Worm (Caenorhabditis elegans) whole organism, L1 larva: ENCODE measurements around the gene M02F4.1.

Experiments
- C04F5.9 ChIP-seq: sonication (generic microtip); optimal IDR thresholded peaks from 2 replicates; lab custom pipeline; 2016; ENCODE audit warnings: missing genetic modification characterization, missing compliant biosample characterization
- C16A3.4 ChIP-seq: fragments of 150-350 bp; optimal IDR thresholded peaks from 2 replicates; lab custom pipeline; 2014; ENCODE audit warnings: missing biosample characterization, missing genetic modification characterization
- F16B12.6 ChIP-seq: fragments of 150-350 bp; optimal IDR thresholded peaks from 2 replicates; lab custom pipeline; 2014; ENCODE audit warnings: missing biosample characterization, missing genetic modification characterization
- aha-1 ChIP-seq: fragments of 150-350 bp; optimal IDR thresholded peaks from 2 replicates; lab custom pipeline; 2014; ENCODE audit warnings: missing biosample characterization, missing genetic modification characterization
- aly-2 ChIP-seq: fragments of 150-350 bp; optimal IDR thresholded peaks from 2 replicates; lab custom pipeline; 2014; ENCODE audit warnings: missing biosample characterization, missing genetic modification characterization
- blmp-1 ChIP-seq: fragments of 150-350 bp; optimal IDR thresholded peaks from 2 replicates; lab custom pipeline; 2014; ENCODE audit warnings: missing biosample characterization, missing genetic modification characterization
- ceh-8 ChIP-seq: fragments of 200-800 bp; sonication (Bioruptor generic); optimal IDR thresholded peaks from 2 replicates; lab custom pipeline; 2018; ENCODE audit warnings: mild to moderate bottlenecking, missing genetic modification characterization, moderate library complexity, missing compliant biosample characterization
- ceh-88 ChIP-seq: fragments of 200-800 bp; sonication (Bioruptor generic); IDR thresholded peaks from 2 replicates; pipeline ENCODE4 v1.3.6; 2022; ENCODE audit warnings: missing genetic modification characterization, missing compliant biosample characterization
- ceh-90 ChIP-seq: sonication (generic microtip); optimal IDR thresholded peaks from 2 replicates; lab custom pipeline; 2016; ENCODE audit warnings: missing genetic modification characterization, missing compliant biosample characterization
- ces-1 ChIP-seq: fragments of 150-350 bp; optimal IDR thresholded peaks from 2 replicates; lab custom pipeline; 2014; ENCODE audit warnings: missing biosample characterization, missing genetic modification reagents, missing genetic modification characterization
- dpl-1 ChIP-seq, 3 experiments: fragments of 150-350 bp in 2 of 3; sonication (generic microtip) in 1 of 3; optimal IDR thresholded peaks; 2 replicates each; lab custom pipeline; 2014 to 2017; ENCODE audit warnings: missing biosample characterization in 3 of 3, missing genetic modification characterization in 3 of 3, missing genetic modification reagents in 3 of 3
- dsc-1 ChIP-seq: sonication (generic microtip); optimal IDR thresholded peaks from 2 replicates; lab custom pipeline; 2016; ENCODE audit warnings: mild to moderate bottlenecking, missing genetic modification characterization, missing compliant biosample characterization
- efl-1 ChIP-seq, 4 experiments: fragments of 150-350 bp; optimal IDR thresholded peaks in 3 of 4; peaks in 1 of 4; 1 replicate in 1 of 4; 2 replicates in 3 of 4; lab custom pipeline; 2014; ENCODE audit warnings: missing biosample characterization in 2 of 4, missing genetic modification characterization in 2 of 4, missing genetic modification reagents in 2 of 4
- efl-3 ChIP-seq: fragments of 200-800 bp; sonication (Bioruptor generic); optimal IDR thresholded peaks from 2 replicates; lab custom pipeline; 2018; ENCODE audit warnings: mild to moderate bottlenecking, missing genetic modification characterization, missing compliant biosample characterization
- egl-27 ChIP-seq, 2 experiments: fragments of 150-350 bp in 1 of 2; sonication (generic microtip); optimal IDR thresholded peaks; 3 replicates each; lab custom pipeline; 2017 to 2018; ENCODE audit warnings: missing biosample characterization in 2 of 2, missing genetic modification characterization in 2 of 2, missing genetic modification reagents in 2 of 2
- elt-2 ChIP-seq: sonication (generic microtip); optimal IDR thresholded peaks from 2 replicates; lab custom pipeline; 2016; ENCODE audit warnings: missing genetic modification characterization, mild to moderate bottlenecking, inconsistent platforms, missing compliant biosample characterization, missing genetic modification reagents
- elt-3 ChIP-seq, 6 experiments: fragments of 150-350 bp in 1 of 6; sonication (generic microtip); optimal IDR thresholded peaks; 2 replicates each; lab custom pipeline; 2017 to 2018; ENCODE audit warnings: missing biosample characterization in 6 of 6, missing genetic modification characterization in 6 of 6, inconsistent platforms in 1 of 6
- ets-5 ChIP-seq: fragments of 200-800 bp; sonication (Bioruptor generic); IDR thresholded peaks from 2 replicates; pipeline ENCODE4 v1.3.6; 2022; ENCODE audit warnings: missing genetic modification characterization, missing compliant biosample characterization
- fos-1 ChIP-seq: fragments of 150-350 bp; optimal IDR thresholded peaks from 2 replicates; lab custom pipeline; 2014; ENCODE audit warnings: missing biosample characterization, missing genetic modification characterization
- grh-1 ChIP-seq: fragments of 200-800 bp; sonication (Bioruptor generic); IDR thresholded peaks from 2 replicates; pipeline ENCODE4 v1.3.6; 2022; ENCODE audit warnings: missing genetic modification reagents, missing genetic modification characterization, missing compliant biosample characterization
- hlh-4 ChIP-seq: sonication (generic microtip); optimal IDR thresholded peaks from 2 replicates; lab custom pipeline; 2016; ENCODE audit warnings: mild to moderate bottlenecking, missing genetic modification characterization, missing compliant biosample characterization
- irx-1 ChIP-seq: sonication (generic microtip); optimal IDR thresholded peaks from 2 replicates; lab custom pipeline; 2016; ENCODE audit warnings: missing genetic modification characterization, missing compliant biosample characterization
- isw-1 ChIP-seq: fragments of 200-800 bp; sonication (Bioruptor generic); IDR thresholded peaks from 2 replicates; pipeline ENCODE4 v1.3.6; 2022; ENCODE audit warnings: missing genetic modification characterization, missing compliant biosample characterization
- lin-13 ChIP-seq: fragments of 150-350 bp; optimal IDR thresholded peaks from 2 replicates; lab custom pipeline; 2014; ENCODE audit warnings: missing biosample characterization, missing genetic modification reagents, missing genetic modification characterization
- lin-14 ChIP-seq: fragments of 200-800 bp; sonication (Bioruptor generic); optimal IDR thresholded peaks from 2 replicates; lab custom pipeline; 2018; ENCODE audit warnings: mild to moderate bottlenecking, missing genetic modification characterization, moderate library complexity, missing compliant biosample characterization
- lin-35 ChIP-seq, 2 experiments: fragments of 150-350 bp; optimal IDR thresholded peaks; 2 replicates each; lab custom pipeline; 2014; ENCODE audit warnings: missing biosample characterization in 2 of 2, missing genetic modification characterization in 2 of 2, missing genetic modification reagents in 2 of 2
- lir-3 ChIP-seq: sonication (generic microtip); optimal IDR thresholded peaks from 2 replicates; lab custom pipeline; 2016; ENCODE audit warnings: mild to moderate bottlenecking, missing genetic modification characterization, moderate library complexity, missing compliant biosample characterization; ENCODE audit not compliant: poor library complexity
- lsy-2 ChIP-seq, 2 experiments: fragments of 150-350 bp; optimal IDR thresholded peaks; 2 replicates each; lab custom pipeline; 2014; ENCODE audit warnings: missing biosample characterization in 2 of 2, missing genetic modification characterization in 2 of 2
- mef-2 ChIP-seq: fragments of 150-350 bp; optimal IDR thresholded peaks from 2 replicates; lab custom pipeline; 2014; ENCODE audit warnings: missing biosample characterization, missing genetic modification characterization
- mep-1 ChIP-seq: fragments of 150-350 bp; optimal IDR thresholded peaks from 2 replicates; lab custom pipeline; 2014; ENCODE audit warnings: missing biosample characterization, missing genetic modification characterization
- nhr-11 ChIP-seq: fragments of 150-350 bp; optimal IDR thresholded peaks from 2 replicates; lab custom pipeline; 2014; ENCODE audit warnings: missing biosample characterization, missing genetic modification characterization
- nhr-12 ChIP-seq: sonication (generic microtip); optimal IDR thresholded peaks from 2 replicates; lab custom pipeline; 2017; ENCODE audit warnings: missing biosample characterization, missing genetic modification characterization
- nhr-237 ChIP-seq: fragments of 150-350 bp; optimal IDR thresholded peaks from 2 replicates; lab custom pipeline; 2014; ENCODE audit warnings: missing biosample characterization, missing genetic modification characterization
- nhr-28 ChIP-seq: fragments of 150-350 bp; optimal IDR thresholded peaks from 2 replicates; lab custom pipeline; 2014; ENCODE audit warnings: missing biosample characterization, missing genetic modification characterization
- nhr-47 ChIP-seq: sonication (generic microtip); optimal IDR thresholded peaks from 2 replicates; lab custom pipeline; 2016; ENCODE audit warnings: mild to moderate bottlenecking, missing genetic modification characterization, moderate library complexity, missing compliant biosample characterization
- nhr-76 ChIP-seq: sonication (generic microtip); optimal IDR thresholded peaks from 2 replicates; lab custom pipeline; 2017; ENCODE audit warnings: missing biosample characterization, missing genetic modification characterization
- nhr-84 ChIP-seq: sonication (generic microtip); optimal IDR thresholded peaks from 2 replicates; lab custom pipeline; 2017; ENCODE audit warnings: missing biosample characterization, missing genetic modification characterization
- nhr-85 ChIP-seq: sonication (generic microtip); peaks from one replicate; lab custom pipeline; 2016; ENCODE audit warnings: missing genetic modification characterization, inconsistent platforms, missing compliant biosample characterization
- pag-3 ChIP-seq: sonication (generic microtip); optimal IDR thresholded peaks from 2 replicates; lab custom pipeline; 2017; ENCODE audit warnings: missing genetic modification characterization, mild to moderate bottlenecking, missing compliant biosample characterization, antibody characterized with exemption, borderline replicate concordance; ENCODE audit not compliant: insufficient read depth
- pax-3 ChIP-seq: fragments of 200-800 bp; sonication (Bioruptor generic); optimal IDR thresholded peaks from 2 replicates; lab custom pipeline; 2018; ENCODE audit warnings: mild to moderate bottlenecking, missing genetic modification characterization, moderate library complexity, missing compliant biosample characterization
- rnt-1 ChIP-seq: sonication (generic microtip); optimal IDR thresholded peaks from 2 replicates; lab custom pipeline; 2016; ENCODE audit warnings: mild to moderate bottlenecking, missing genetic modification characterization, moderate library complexity, missing compliant biosample characterization
- skn-1 ChIP-seq: fragments of 150-350 bp; optimal IDR thresholded peaks from 2 replicates; lab custom pipeline; 2014; ENCODE audit warnings: missing biosample characterization, missing genetic modification characterization
- snu-23 ChIP-seq: sonication (generic microtip); optimal IDR thresholded peaks from 2 replicates; lab custom pipeline; 2016; ENCODE audit warnings: missing genetic modification characterization, missing compliant biosample characterization
- sox-4 ChIP-seq: sonication (generic microtip); optimal IDR thresholded peaks from 2 replicates; lab custom pipeline; 2016; ENCODE audit warnings: missing genetic modification characterization, missing compliant biosample characterization
- sptf-1 ChIP-seq: fragments of 150-350 bp; optimal IDR thresholded peaks from 2 replicates; lab custom pipeline; 2014; ENCODE audit warnings: missing biosample characterization, missing genetic modification characterization
- sup-37 ChIP-seq: fragments of 200-800 bp; sonication (Bioruptor generic); optimal IDR thresholded peaks from 2 replicates; lab custom pipeline; 2018; ENCODE audit warnings: mild to moderate bottlenecking, missing genetic modification characterization, missing compliant biosample characterization
- tbx-2 ChIP-seq: sonication (generic microtip); optimal IDR thresholded peaks from 2 replicates; lab custom pipeline; 2016; ENCODE audit warnings: missing genetic modification characterization, missing compliant biosample characterization
- tlp-1 ChIP-seq: fragments of 150-350 bp; optimal IDR thresholded peaks from 2 replicates; lab custom pipeline; 2014; ENCODE audit warnings: missing biosample characterization, missing genetic modification characterization
- unc-30 ChIP-seq: sonication (generic microtip); optimal IDR thresholded peaks from 2 replicates; lab custom pipeline; 2017; ENCODE audit warnings: missing biosample characterization, missing genetic modification characterization
- unc-98 ChIP-seq: fragments of 200-800 bp; sonication (Bioruptor generic); IDR thresholded peaks from 2 replicates; pipeline ENCODE4 v1.3.6; 2022; ENCODE audit warnings: missing genetic modification characterization, missing compliant biosample characterization
- vab-15 ChIP-seq: sonication (generic microtip); optimal IDR thresholded peaks from 2 replicates; lab custom pipeline; 2017; ENCODE audit warnings: missing genotype, mild to moderate bottlenecking, missing genetic modification characterization, missing compliant biosample characterization
- xbp-1 ChIP-seq: sonication (generic microtip); optimal IDR thresholded peaks from 2 replicates; lab custom pipeline; 2016; ENCODE audit warnings: missing genetic modification characterization, missing compliant biosample characterization
- ztf-11 ChIP-seq, 2 experiments: sonication (generic microtip); optimal IDR thresholded peaks; 2 replicates each; lab custom pipeline; 2016 to 2017; ENCODE audit warnings: missing genetic modification characterization in 2 of 2, missing biosample characterization in 1 of 2, missing compliant biosample characterization in 1 of 2

Gene M02F4.1

DNA sequence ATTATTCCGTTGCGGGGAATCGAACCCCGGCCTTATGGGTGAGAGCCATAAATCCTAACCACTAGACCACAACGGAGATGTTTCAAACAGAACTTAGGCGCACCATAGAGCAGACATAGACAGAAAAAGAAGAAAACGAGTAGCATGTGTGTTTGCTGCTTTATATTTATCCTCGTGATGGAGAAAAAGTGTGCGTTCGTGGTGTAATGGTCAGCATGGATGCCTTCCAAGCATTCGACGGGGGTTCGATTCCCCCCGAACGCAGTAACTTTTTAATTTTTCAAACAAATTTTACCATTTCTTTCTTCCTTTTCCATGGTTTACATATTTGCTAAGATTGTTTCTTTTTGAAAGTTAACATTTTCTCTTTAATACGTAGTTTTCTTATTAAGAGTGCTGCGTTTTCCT is 7.0 kb upstream of the M02F4.1 start (continued):
- peak; percentile 93 for TF ChIP-seq ceh-88 (GFP tag; lab: Robert Waterston, UW)
- peak; percentile 81 for TF ChIP-seq pax-3 (tag; lab: Kevin White, UChicago)
- peak; percentile 88 for TF ChIP-seq fos-1 (tag; lab: Kevin White, UChicago)
- peak; percentile 98 for TF ChIP-seq dsc-1
- TF ChIP-seq lin-35 (GFP tag; optimal IDR thresholded peaks at IDR 0.05; lab: Kevin White, UChicago), result peak; percentile 64 to 84
- peak; percentile 55 for TF ChIP-seq nhr-28 (tag; lab: Kevin White, UChicago)
- peak; percentile 52 for TF ChIP-seq efl-3 (GFP tag; lab: Kevin White, UChicago)
- TF ChIP-seq pag-3 (tag; lab: Kevin White, UChicago), result no peak
- TF ChIP-seq rnt-1 (tag; lab: Kevin White, UChicago), result peak; percentile 90
- no peak for TF ChIP-seq unc-30 (tag; lab: Kevin White, UChicago)
- TF ChIP-seq nhr-84, result no peak
- TF ChIP-seq elt-2 (tag; lab: Kevin White, UChicago), result peak; percentile 84
- TF ChIP-seq nhr-11 (tag; lab: Kevin White, UChicago), result peak; percentile 64
- peak; percentile 41 for TF ChIP-seq mef-2 (tag; lab: Kevin White, UChicago)
- TF ChIP-seq nhr-76 (tag; lab: Kevin White, UChicago), result peak; percentile 72
- peak; percentile 10 to 49 (median 46) for TF ChIP-seq dpl-1 (GFP tag; optimal IDR thresholded peaks at IDR 0.05; lab: Kevin White, UChicago)
- TF ChIP-seq nhr-85 (tag; lab: Kevin White, UChicago), result peak; percentile 92
- TF ChIP-seq grh-1 (GFP tag; lab: Robert Waterston, UW), result peak; percentile 83
- TF ChIP-seq nhr-237 (tag; lab: Kevin White, UChicago), result peak; percentile 31
- TF ChIP-seq ets-5 (GFP tag; lab: Robert Waterston, UW), result no peak
- TF ChIP-seq snu-23 (GFP tag; lab: Kevin White, UChicago), result peak; percentile 98
- TF ChIP-seq vab-15 (tag; lab: Kevin White, UChicago), result no peak
- TF ChIP-seq C04F5.9 (tag; lab: Kevin White, UChicago), result peak; percentile 59
- TF ChIP-seq ceh-8, result peak; percentile 96
- TF ChIP-seq irx-1, result peak; percentile 92
- TF ChIP-seq lir-3, result peak; percentile 88
- peak; percentile 82 to 84 for TF ChIP-seq lsy-2 (tag; optimal IDR thresholded peaks at IDR 0.05; lab: Kevin White, UChicago)
- peak; percentile 27 to 72 for TF ChIP-seq egl-27 (tag; optimal IDR thresholded peaks at IDR 0.05; lab: Kevin White, UChicago)
- no peak for TF ChIP-seq blmp-1 (tag; lab: Kevin White, UChicago)
- TF ChIP-seq xbp-1 (tag; lab: Kevin White, UChicago), result peak; percentile 91
- TF ChIP-seq sup-37 (GFP tag; lab: Kevin White, UChicago), result peak; percentile 68
- TF ChIP-seq hlh-4 (tag; lab: Kevin White, UChicago), result no peak
- TF ChIP-seq mep-1 (tag; lab: Kevin White, UChicago), result peak; percentile 86
- peak; percentile 69; the same call in 1 of the 2 replicates for TF ChIP-seq unc-98 (GFP tag; lab: Robert Waterston, UW)
- peak; percentile 90 for TF ChIP-seq C16A3.4 (tag; lab: Kevin White, UChicago)
- no peak for TF ChIP-seq tlp-1 (tag; lab: Kevin White, UChicago)
- TF ChIP-seq lin-14 (GFP tag; lab: Kevin White, UChicago), result peak; percentile 92
- no peak for TF ChIP-seq F16B12.6 (tag; lab: Kevin White, UChicago)
- no peak for TF ChIP-seq sptf-1 (tag; lab: Kevin White, UChicago)
- peak; percentile 96 for TF ChIP-seq aly-2 (tag; lab: Kevin White, UChicago)
- TF ChIP-seq efl-1 (optimal IDR thresholded peaks at IDR 0.05; lab: Kevin White, UChicago), result peak; percentile 53 to 59
- TF ChIP-seq efl-1 (GFP tag; optimal IDR thresholded peaks at IDR 0.05 in 1 of 2; lab: Kevin White, UChicago), result peak; percentile 19 to 95
- TF ChIP-seq elt-3 (tag; optimal IDR thresholded peaks at IDR 0.05; lab: Kevin White, UChicago), result peak in 3 of 6 experiments; percentile 14 to 94 (median 51)
- TF ChIP-seq skn-1 (tag; lab: Kevin White, UChicago), result peak; percentile 79
- TF ChIP-seq ces-1 (GFP tag; lab: Kevin White, UChicago), result no peak
- TF ChIP-seq aha-1 (tag; lab: Kevin White, UChicago), result no peak
- peak; percentile 74 for TF ChIP-seq isw-1 (GFP tag; lab: Robert Waterston, UW)
- TF ChIP-seq sox-4 (tag; lab: Kevin White, UChicago), result peak; percentile 87
- peak; percentile 64 to 76 for TF ChIP-seq ztf-11 (tag; optimal IDR thresholded peaks at IDR 0.05; lab: Kevin White, UChicago)
- peak; percentile 92 for TF ChIP-seq tbx-2 (tag; lab: Kevin White, UChicago)
- TF ChIP-seq ceh-90 (tag; lab: Kevin White, UChicago), result peak; percentile 28
- TF ChIP-seq nhr-12 (tag; lab: Kevin White, UChicago), result no peak
- TF ChIP-seq lin-13 (GFP tag; lab: Kevin White, UChicago), result peak; percentile 84
- TF ChIP-seq nhr-47 (tag; lab: Kevin White, UChicago), result peak; percentile 96
